Worm (Caenorhabditis elegans): ENCODE measurements around the gene T05A8.8.

- TF ChIP-seq lin-13 (tag; optimal IDR thresholded peaks at IDR 0.05) (no peak), sptf-1 (tag; optimal IDR thresholded peaks at IDR 0.05) (no peak), nhr-28 (tag; optimal IDR thresholded peaks at IDR 0.05) (no peak), nhr-12 (tag; optimal IDR thresholded peaks at IDR 0.05) (no peak), mep-1 (tag; optimal IDR thresholded peaks at IDR 0.05) (no peak), elt-1 (tag; optimal IDR thresholded peaks at IDR 0.05; ENCODE audit: borderline replicate concordance, insufficient read depth) (no peak), drap-1 (GFP tag; optimal IDR thresholded peaks at IDR 0.05) (no peak), elt-3 (tag; optimal IDR thresholded peaks at IDR 0.05) (no peak), nhr-237 (tag; optimal IDR thresholded peaks at IDR 0.05) (no peak), unc-62 (GFP tag; optimal IDR thresholded peaks at IDR 0.05) (no peak), lin-32 (GFP tag; optimal IDR thresholded peaks at IDR 0.05) (no peak), nhr-76 (tag; optimal IDR thresholded peaks at IDR 0.05) (no peak)
Measured at ce11 chrII:2695079-2695478, 41.4 kb upstream of the T05A8.8 start.

Measured in whole organism, mixed stage, embryonic.